Fruit fly (Drosophila melanogaster) whole organism, embryonic: ENCODE results near the gene Bdp1.

Source experiments
- Ada2b ChIP-seq: fragments of 200-800 bp; sonication (Bioruptor generic); IDR thresholded peaks from 2 replicates; pipeline ENCODE4 v1.3.6; 2022; ENCODE audit warnings: missing biosample characterization, missing genetic modification characterization
- Adf1 ChIP-seq: fragments of 200-800 bp; sonication (Bioruptor generic); IDR thresholded peaks from 2 replicates; pipeline ENCODE4 v1.3.6; 2022; ENCODE audit warnings: missing biosample characterization, missing genetic modification characterization
- Antp ChIP-seq: fragments of 200-800 bp; sonication (Bioruptor generic); optimal IDR thresholded peaks from 3 replicates; lab custom pipeline; 2016; ENCODE audit warnings: missing biosample characterization, missing genetic modification characterization
- Atf-2 ChIP-seq: fragments of 200-800 bp; sonication (Bioruptor generic); optimal IDR thresholded peaks from 2 replicates; lab custom pipeline; 2016; ENCODE audit warnings: missing biosample characterization, missing genetic modification characterization
- BEAF-32 ChIP-seq: fragments of 200-800 bp; sonication (Bioruptor generic); optimal IDR thresholded peaks from 3 replicates; lab custom pipeline; 2017; ENCODE audit warnings: missing biosample characterization, missing genetic modification characterization, mild to moderate bottlenecking, moderate library complexity, missing genetic modification reagents
- Bgb ChIP-seq: fragments of 200-800 bp; sonication (Bioruptor generic); IDR thresholded peaks from 2 replicates; pipeline ENCODE4 v1.3.6; 2022; ENCODE audit warnings: missing biosample characterization, missing genetic modification characterization; ENCODE audit not compliant: partially characterized antibody
- CG11085 ChIP-seq: fragments of 200-800 bp; sonication (Bioruptor generic); IDR thresholded peaks from 2 replicates; pipeline ENCODE4 v1.3.6; 2022; ENCODE audit warnings: missing biosample characterization, missing genetic modification characterization
- CG11456 ChIP-seq: fragments of 200-800 bp; sonication (Bioruptor generic); IDR thresholded peaks from 3 replicates; pipeline ENCODE4 v1.3.6; 2022; ENCODE audit warnings: missing biosample characterization, missing genetic modification characterization
- CG17829 ChIP-seq: fragments of 200-800 bp; optimal IDR thresholded peaks from 2 replicates; lab custom pipeline; 2019; ENCODE audit warnings: missing biosample characterization, mild to moderate bottlenecking, missing genetic modification characterization, moderate library complexity
- CG31388 ChIP-seq: fragments of 200-800 bp; sonication (Bioruptor generic); optimal IDR thresholded peaks from 2 replicates; lab custom pipeline; 2016; ENCODE audit warnings: missing biosample characterization, missing genetic modification characterization
- CG3726 ChIP-seq: fragments of 200-800 bp; sonication (Bioruptor generic); IDR thresholded peaks from 3 replicates; pipeline ENCODE4, ENCODE4 v1.3.6; 2022; ENCODE audit warnings: missing biosample characterization, missing genetic modification characterization
- CG3847 ChIP-seq: fragments of 200-800 bp; sonication (Bioruptor generic); IDR thresholded peaks from 2 replicates; pipeline ENCODE4 v1.3.6; 2022; ENCODE audit warnings: missing biosample characterization, missing genetic modification characterization
- CG4360 ChIP-seq: fragments of 200-800 bp; sonication (Bioruptor generic); IDR thresholded peaks from 2 replicates; pipeline ENCODE4 v1.3.6; 2022; ENCODE audit warnings: missing biosample characterization, missing genetic modification characterization
- CG6683 ChIP-seq: fragments of 200-800 bp; sonication (Bioruptor generic); optimal IDR thresholded peaks from 2 replicates; lab custom pipeline; 2017; ENCODE audit warnings: missing biosample characterization, mild to moderate bottlenecking, missing genetic modification characterization, missing genetic modification reagents
- CG7271 ChIP-seq: fragments of 200-800 bp; sonication (Bioruptor generic); optimal IDR thresholded peaks from 2 replicates; lab custom pipeline; 2018; ENCODE audit warnings: missing biosample characterization, mild to moderate bottlenecking, missing genetic modification characterization, moderate library complexity
- CG8281 ChIP-seq: fragments of 200-800 bp; sonication (Bioruptor generic); optimal IDR thresholded peaks from 2 replicates; lab custom pipeline; 2018; ENCODE audit warnings: missing biosample characterization, mild to moderate bottlenecking, missing genetic modification characterization, moderate library complexity
- Dad ChIP-seq: fragments of 200-800 bp; sonication (Bioruptor generic); optimal IDR thresholded peaks from 3 replicates; lab custom pipeline; 2016; ENCODE audit warnings: missing biosample characterization, missing genetic modification characterization
- Gug ChIP-seq: fragments of 200-800 bp; sonication (Bioruptor generic); IDR thresholded peaks from 4 replicates; pipeline ENCODE4 v1.3.6; 2022; ENCODE audit warnings: missing biosample characterization, missing genetic modification characterization
- H15 ChIP-seq: fragments of 200-800 bp; sonication (Bioruptor generic); IDR thresholded peaks from 3 replicates; pipeline ENCODE4 v1.3.6; 2022; ENCODE audit warnings: missing biosample characterization, missing genetic modification characterization
- Hmx ChIP-seq: fragments of 200-800 bp; sonication (Bioruptor generic); optimal IDR thresholded peaks from 2 replicates; lab custom pipeline; 2016; ENCODE audit warnings: missing biosample characterization, missing genetic modification characterization
- Hr3 ChIP-seq: fragments of 200-800 bp; sonication (Bioruptor generic); optimal IDR thresholded peaks from 3 replicates; lab custom pipeline; 2016; ENCODE audit warnings: missing biosample characterization, missing genetic modification characterization
- Kr ChIP-seq: fragments of 200-800 bp; sonication (Bioruptor generic); optimal IDR thresholded peaks from 2 replicates; lab custom pipeline; 2017; ENCODE audit warnings: missing biosample characterization, mild to moderate bottlenecking, missing genetic modification characterization
- MBD-R2 ChIP-seq: fragments of 200-800 bp; sonication (Bioruptor generic); IDR thresholded peaks from 2 replicates; pipeline ENCODE4 v1.3.6; 2022; ENCODE audit warnings: missing biosample characterization, missing genetic modification characterization
- MESR4 ChIP-seq: fragments of 200-800 bp; sonication (Bioruptor generic); optimal IDR thresholded peaks from 2 replicates; lab custom pipeline; 2018; ENCODE audit warnings: missing biosample characterization, mild to moderate bottlenecking, missing genetic modification characterization, moderate library complexity
- Opbp ChIP-seq: fragments of 200-800 bp; sonication (Bioruptor generic); IDR thresholded peaks from 3 replicates; pipeline ENCODE4 v1.3.6; 2022; ENCODE audit warnings: missing biosample characterization, missing genetic modification characterization; ENCODE audit not compliant: partially characterized antibody
- PHDP ChIP-seq: fragments of 200-800 bp; sonication (Bioruptor generic); optimal IDR thresholded peaks from 3 replicates; lab custom pipeline; 2018; ENCODE audit warnings: missing biosample characterization, mild to moderate bottlenecking, missing genetic modification characterization, moderate library complexity
- Scr ChIP-seq: fragments of 200-800 bp; sonication (Bioruptor generic); IDR thresholded peaks from 2 replicates; pipeline ENCODE4 v1.3.6; 2022; ENCODE audit warnings: missing biosample characterization, missing genetic modification characterization; ENCODE audit not compliant: partially characterized antibody
- Tbp ChIP-seq: fragments of >200 bp; optimal IDR thresholded peaks from 2 replicates; lab custom pipeline; 2018; ENCODE audit warnings: missing biosample characterization, missing genetic modification characterization
- Vsx1 ChIP-seq: fragments of 200-800 bp; sonication (Bioruptor generic); optimal IDR thresholded peaks from 2 replicates; lab custom pipeline; 2017; ENCODE audit warnings: missing biosample characterization, mild to moderate bottlenecking, missing genetic modification characterization, missing genetic modification reagents
- bsh ChIP-seq, 2 experiments: fragments of 200-800 bp; sonication (Bioruptor generic); optimal IDR thresholded peaks; 2 replicates each; lab custom pipeline; 2017 to 2018; ENCODE audit warnings: mild to moderate bottlenecking in 2 of 2, missing biosample characterization in 2 of 2, missing genetic modification characterization in 2 of 2, moderate library complexity in 1 of 2
- cad ChIP-seq: fragments of >200 bp; optimal IDR thresholded peaks from 2 replicates; lab custom pipeline; 2017; ENCODE audit warnings: missing biosample characterization, missing genetic modification characterization
- chm ChIP-seq: fragments of 200-800 bp; sonication (Bioruptor generic); IDR thresholded peaks from 2 replicates; pipeline ENCODE4 v1.3.6; 2022; ENCODE audit warnings: missing biosample characterization, missing genetic modification characterization
- fd102C ChIP-seq: fragments of 200-800 bp; sonication (Bioruptor generic); optimal IDR thresholded peaks from 2 replicates; lab custom pipeline; 2018; ENCODE audit warnings: missing biosample characterization, mild to moderate bottlenecking, missing genetic modification characterization, moderate library complexity
- fru ChIP-seq: fragments of >200 bp; optimal IDR thresholded peaks from 2 replicates; lab custom pipeline; 2017
- gcm2 ChIP-seq: fragments of 200-800 bp; sonication (Bioruptor generic); optimal IDR thresholded peaks from 2 replicates; lab custom pipeline; 2016; ENCODE audit warnings: missing biosample characterization, missing genetic modification characterization
- grau ChIP-seq: fragments of 200-800 bp; optimal IDR thresholded peaks from 3 replicates; lab custom pipeline; 2019; ENCODE audit warnings: missing biosample characterization, mild to moderate bottlenecking, missing genetic modification characterization, moderate library complexity
- inv ChIP-seq: fragments of 200-800 bp; sonication (Bioruptor generic); IDR thresholded peaks from 2 replicates; pipeline ENCODE4 v1.3.6; 2022; ENCODE audit warnings: missing biosample characterization, missing genetic modification characterization; ENCODE audit not compliant: partially characterized antibody
- lbe ChIP-seq: fragments of 200-800 bp; sonication (Bioruptor generic); optimal IDR thresholded peaks from 2 replicates; lab custom pipeline; 2016; ENCODE audit warnings: missing biosample characterization, mild to moderate bottlenecking, missing genetic modification characterization
- lov ChIP-seq, 2 experiments: fragments of 200-800 bp in 1 of 2; fragments of >200 bp in 1 of 2; sonication (Bioruptor generic) in 1 of 2; IDR thresholded peaks in 1 of 2; optimal IDR thresholded peaks in 1 of 2; 2 replicates in 1 of 2; 3 replicates in 1 of 2; pipeline versions ENCODE4 v1.3.6 to Lab custom; 2017 to 2022; ENCODE audit warnings: missing biosample characterization in 1 of 2, missing genetic modification characterization in 1 of 2
- onecut ChIP-seq: fragments of 200-800 bp; sonication (Bioruptor generic); IDR thresholded peaks from 2 replicates; pipeline ENCODE4 v1.3.6; 2022; ENCODE audit warnings: missing biosample characterization, missing genetic modification characterization
- pan ChIP-seq, 4 experiments: fragments of >200 bp in 3 of 4; fragments of 200-800 bp in 1 of 4; sonication (Bioruptor generic) in 1 of 4; optimal IDR thresholded peaks in 3 of 4; IDR thresholded peaks in 1 of 4; 2 replicates each; pipeline versions ENCODE4 v1.3.6 to Lab custom; 2017 to 2022; ENCODE audit warnings: missing biosample characterization in 2 of 4, missing genetic modification characterization in 2 of 4, mixed read lengths in 1 of 4
- pita ChIP-seq: fragments of 200-800 bp; sonication (Bioruptor generic); optimal IDR thresholded peaks from 2 replicates; lab custom pipeline; 2017; ENCODE audit warnings: missing biosample characterization, mild to moderate bottlenecking, missing genetic modification characterization
- prd ChIP-seq, 3 experiments: fragments of >200 bp in 2 of 3; fragments of 200-800 bp in 1 of 3; sonication (Bioruptor generic) in 1 of 3; optimal IDR thresholded peaks in 2 of 3; IDR thresholded peaks in 1 of 3; 2 replicates in 2 of 3; 3 replicates in 1 of 3; pipeline versions ENCODE4 v1.3.6 to Lab custom; 2017 to 2022; ENCODE audit warnings: missing biosample characterization in 1 of 3, missing genetic modification characterization in 1 of 3
- ranshi ChIP-seq: fragments of 200-800 bp; sonication (Bioruptor generic); IDR thresholded peaks from 2 replicates; pipeline ENCODE4 v1.3.6; 2022; ENCODE audit warnings: missing biosample characterization, missing genetic modification characterization
- stc ChIP-seq: fragments of 200-800 bp; sonication (Bioruptor generic); IDR thresholded peaks from 2 replicates; pipeline ENCODE4 v1.3.6; 2022; ENCODE audit warnings: missing biosample characterization, missing genetic modification characterization
- usp ChIP-seq: fragments of >200 bp; optimal IDR thresholded peaks from 2 replicates; lab custom pipeline; 2017; ENCODE audit warnings: missing biosample characterization, missing genetic modification characterization
- vfl ChIP-seq: fragments of 200-800 bp; sonication (Bioruptor generic); optimal IDR thresholded peaks from 2 replicates; lab custom pipeline; 2016; ENCODE audit warnings: missing biosample characterization, missing genetic modification characterization
- wek ChIP-seq: fragments of 200-800 bp; sonication (Bioruptor generic); optimal IDR thresholded peaks from 3 replicates; lab custom pipeline; 2018; ENCODE audit warnings: missing biosample characterization, mild to moderate bottlenecking, missing genetic modification characterization, moderate library complexity
- zf30C ChIP-seq: fragments of 200-800 bp; sonication (Bioruptor generic); optimal IDR thresholded peaks from 3 replicates; lab custom pipeline; 2018; ENCODE audit warnings: missing biosample characterization, mild to moderate bottlenecking, missing genetic modification characterization

Bdp1 gene

dm6 chr2L:13368940-13369339 is 4.8 kb downstream of the Bdp1 start, which contains the start of gene CG31855 (continued):
- TF ChIP-seq Gug (GFP tag; lab: Robert Waterston, UW) (peak; percentile 77), CG11085 (GFP tag; lab: Robert Waterston, UW) (peak; percentile 82), usp (GFP tag; lab: Kevin White, UChicago) (no peak), CG3726 (GFP tag; lab: Robert Waterston, UW) (peak; percentile 52; the same call in 1 of the 3 replicates), pita (GFP tag; lab: Kevin White, UChicago) (no peak), chm (GFP tag; lab: Robert Waterston, UW) (peak; percentile 83), prd (optimal IDR thresholded peaks at IDR 0.05; lab: Kevin White, UChicago) (no peak), prd (GFP tag; IDR thresholded peaks at IDR 0.05; lab: Robert Waterston, UW) (peak; percentile 83), pan (optimal IDR thresholded peaks at IDR 0.05; lab: Kevin White, UChicago) (no peak), pan (GFP tag; optimal IDR thresholded peaks at IDR 0.05 in 1 of 2, IDR thresholded peaks at IDR 0.05 in 1 of 2) (peak in 1 of 2 experiments; percentile 88), Ada2b (GFP tag; lab: Robert Waterston, UW) (peak; percentile 74), Hr3 (GFP tag; lab: Kevin White, UChicago) (peak; percentile 82), Hmx (GFP tag; lab: Kevin White, UChicago) (peak; percentile 78), ranshi (GFP tag; lab: Robert Waterston, UW) (peak; percentile 80), MBD-R2 (GFP tag; lab: Robert Waterston, UW) (peak; percentile 93), CG8281 (tag; lab: Kevin White, UChicago) (peak; percentile 49), CG7271 (tag; lab: Kevin White, UChicago) (peak; percentile 33), PHDP (tag; lab: Kevin White, UChicago) (peak; percentile 81), Atf-2 (GFP tag; lab: Kevin White, UChicago) (peak; percentile 54), H15 (peak; percentile 87), gcm2 (GFP tag; lab: Kevin White, UChicago) (peak; percentile 72), CG6683 (GFP tag; lab: Kevin White, UChicago) (peak; percentile 52), inv (GFP tag; lab: Robert Waterston, UW) (no peak), Scr (GFP tag; lab: Robert Waterston, UW) (no peak), Bgb (GFP tag; lab: Robert Waterston, UW) (peak; percentile 49; the same call in 1 of the 2 replicates), lov (optimal IDR thresholded peaks at IDR 0.05; lab: Kevin White, UChicago) (no peak), lov (GFP tag; IDR thresholded peaks at IDR 0.05; lab: Robert Waterston, UW) (peak; percentile 62; the same call in 1 of the 3 replicates), fru (lab: Kevin White, UChicago) (no peak), onecut (GFP tag; lab: Robert Waterston, UW) (peak; percentile 73), CG4360 (GFP tag; lab: Robert Waterston, UW) (no peak), CG3847 (GFP tag; lab: Robert Waterston, UW) (peak; percentile 91), Kr (GFP tag; lab: Kevin White, UChicago) (no peak), CG17829 (peak; percentile 80), Vsx1 (GFP tag; lab: Kevin White, UChicago) (peak; percentile 36), Opbp (no peak), fd102C (GFP tag; lab: Kevin White, UChicago) (peak; percentile 21), bsh (GFP tag; optimal IDR thresholded peaks at IDR 0.05; lab: Kevin White, UChicago) (peak; percentile 12 to 76), wek (GFP tag; lab: Kevin White, UChicago) (peak; percentile 22), Antp (peak; percentile 79), cad (GFP tag; lab: Kevin White, UChicago) (no peak), Adf1 (GFP tag; lab: Robert Waterston, UW) (no peak; the same call in 1 of the 2 replicates), Tbp (GFP tag; lab: Kevin White, UChicago) (no peak), grau (peak; percentile 83), zf30C (GFP tag; lab: Kevin White, UChicago) (no peak), BEAF-32 (GFP tag; lab: Kevin White, UChicago) (peak; percentile 18), vfl (GFP tag; lab: Kevin White, UChicago) (peak; percentile 80), lbe (GFP tag; lab: Kevin White, UChicago) (peak; percentile 81), CG11456 (GFP tag; lab: Robert Waterston, UW) (peak; percentile 90), MESR4 (peak; percentile 75), CG31388 (GFP tag; lab: Kevin White, UChicago) (peak; percentile 67), stc (GFP tag; lab: Robert Waterston, UW) (peak; percentile 76), Dad (peak; percentile 68)
